Fruit fly (Drosophila melanogaster) whole organism: ENCODE measurements around the gene CG34256.

Experiments
- CG8478 ChIP-seq: fragments of >200 bp; optimal IDR thresholded peaks from 2 replicates; lab custom pipeline; 2018; ENCODE audit warnings: inconsistent platforms
- Dll ChIP-seq: fragments of >200 bp; optimal IDR thresholded peaks from 2 replicates; lab custom pipeline; 2017
- EcR ChIP-seq, 2 experiments: fragments of >200 bp; optimal IDR thresholded peaks; 2 replicates each; lab custom pipeline; 2017; ENCODE audit warnings: missing biosample characterization in 2 of 2, missing genetic modification characterization in 2 of 2, missing genetic modification reagents in 2 of 2
- pan ChIP-seq: fragments of >200 bp; optimal IDR thresholded peaks from 2 replicates; lab custom pipeline; 2017
- psq ChIP-seq: fragments of >200 bp; optimal IDR thresholded peaks from 2 replicates; lab custom pipeline; 2017
- usp ChIP-seq: fragments of >200 bp; optimal IDR thresholded peaks from 2 replicates; lab custom pipeline; 2017; ENCODE audit warnings: missing biosample characterization, missing genetic modification characterization, mixed read lengths

Gene CG34256

DNA sequence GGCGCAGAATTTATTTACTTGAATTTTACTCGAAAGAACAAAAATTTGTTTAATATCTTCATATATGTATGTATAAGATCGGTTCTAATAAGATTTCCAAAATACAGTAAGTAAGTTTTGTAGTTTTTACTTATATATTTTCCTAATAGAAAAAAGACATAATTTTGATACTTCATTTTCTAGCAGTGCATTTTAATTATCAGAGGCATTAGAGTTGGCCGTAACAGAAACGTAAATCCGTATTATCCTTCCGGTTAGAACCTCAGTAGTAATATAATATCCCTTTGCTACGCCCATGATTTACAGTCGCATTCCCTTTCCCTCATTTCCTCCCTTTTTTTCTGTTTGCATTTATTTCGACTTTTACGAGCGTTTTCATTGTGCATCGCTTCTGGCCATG is 12.9 kb downstream of the CG34256 start:
- TF ChIP-seq EcR (GFP tag; optimal IDR thresholded peaks at IDR 0.05; lab: Kevin White, UChicago) (no peak), psq (lab: Kevin White, UChicago) (no peak), Dll (lab: Kevin White, UChicago) (no peak), pan (lab: Kevin White, UChicago) (no peak), CG8478 (lab: Kevin White, UChicago) (no peak), usp (GFP tag; lab: Kevin White, UChicago) (no peak)

DNA sequence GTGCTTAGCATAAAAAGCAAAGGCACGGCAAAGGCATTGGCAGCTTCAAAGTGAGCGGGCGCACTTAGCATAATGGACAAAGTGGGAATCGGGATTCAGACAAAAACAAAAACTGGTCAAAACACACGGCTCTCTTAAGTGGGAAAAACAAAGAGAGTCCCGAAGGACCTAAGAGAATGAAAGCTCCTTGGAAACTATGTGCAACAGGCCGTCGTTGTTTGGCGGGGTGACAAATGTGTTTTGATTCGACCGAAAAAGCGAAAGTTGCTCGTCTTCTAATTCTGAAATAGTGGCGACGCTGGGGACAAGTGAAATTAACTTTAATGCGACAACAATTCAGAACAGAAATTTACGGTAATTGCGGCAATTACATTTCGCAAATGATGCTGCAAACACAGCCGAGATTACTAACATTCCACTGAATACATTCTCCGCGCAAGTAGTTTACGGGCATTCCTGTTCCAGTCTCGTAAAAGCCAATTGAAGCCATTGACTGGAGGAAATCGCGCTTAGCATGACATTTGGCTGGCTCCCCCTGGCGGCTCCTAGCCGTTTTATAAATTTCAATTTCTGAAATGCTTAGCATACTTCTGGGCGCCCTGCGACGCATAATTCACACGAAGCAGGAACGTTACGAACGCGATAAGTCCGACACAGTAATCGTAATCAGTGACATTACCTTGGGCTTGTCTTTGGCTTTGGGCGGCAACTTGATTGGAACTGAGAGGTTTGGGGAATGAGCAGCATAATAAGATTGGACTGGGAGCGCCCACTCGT is 21.2 kb downstream of the CG34256 start:
- TF ChIP-seq EcR (GFP tag; optimal IDR thresholded peaks at IDR 0.05; lab: Kevin White, UChicago) (no peak), psq (lab: Kevin White, UChicago) (no peak), pan (lab: Kevin White, UChicago) (no peak), usp (GFP tag; lab: Kevin White, UChicago) (no peak)

dm6 chr3L:18957032-18957431 is 32.6 kb downstream of the CG34256 start:
- TF ChIP-seq usp (GFP tag; lab: Kevin White, UChicago) (no peak), psq (lab: Kevin White, UChicago) (no peak), Dll (lab: Kevin White, UChicago) (no peak), pan (lab: Kevin White, UChicago) (no peak), EcR (GFP tag; optimal IDR thresholded peaks at IDR 0.05; lab: Kevin White, UChicago) (no peak), CG8478 (lab: Kevin White, UChicago) (no peak)

DNA sequence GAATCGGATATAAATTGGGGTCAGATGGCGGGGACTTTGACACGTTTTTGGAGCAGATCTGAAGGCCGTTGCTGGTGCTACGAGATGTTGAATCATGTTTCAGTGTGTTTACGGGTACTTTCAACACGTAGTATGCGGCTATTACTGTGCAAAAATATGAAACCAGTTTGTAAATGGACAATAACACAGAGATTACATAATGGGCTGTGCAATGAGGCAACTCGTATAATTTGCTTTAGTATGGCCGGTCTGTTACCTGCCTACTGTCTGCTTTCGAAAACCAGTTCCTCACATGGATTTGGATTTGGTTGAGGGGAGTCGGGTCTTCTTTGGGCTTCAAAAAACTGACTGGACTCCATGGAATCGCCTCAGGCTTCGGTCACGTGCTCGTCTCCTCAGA is 37.2 kb downstream of the CG34256 start:
- TF ChIP-seq usp (GFP tag; lab: Kevin White, UChicago) = no peak
- TF ChIP-seq EcR (GFP tag; optimal IDR thresholded peaks at IDR 0.05; lab: Kevin White, UChicago) = no peak
- no peak for TF ChIP-seq psq (lab: Kevin White, UChicago)
- no peak for TF ChIP-seq CG8478 (lab: Kevin White, UChicago)
- TF ChIP-seq pan (lab: Kevin White, UChicago) = no peak
- TF ChIP-seq Dll (lab: Kevin White, UChicago) = no peak

DNA sequence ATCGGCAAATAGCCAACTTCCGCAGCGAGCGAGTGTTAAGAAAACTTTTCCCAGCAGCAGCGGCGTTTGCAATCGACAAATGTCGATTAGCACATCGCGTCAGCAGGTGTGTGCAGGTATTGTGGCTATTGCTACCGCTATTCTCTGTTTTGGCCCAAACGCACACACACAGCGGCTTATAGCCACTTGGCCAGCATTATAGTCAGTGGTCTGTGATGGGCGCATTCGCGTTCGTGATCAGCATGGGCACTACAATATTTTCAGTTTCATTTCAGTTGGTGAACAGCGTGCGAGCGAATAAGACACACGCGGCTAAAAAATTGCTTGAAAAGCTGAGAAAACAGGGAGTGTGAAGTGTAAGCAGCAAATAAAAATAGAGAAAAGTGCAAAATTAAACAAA is 39.3 kb downstream of the CG34256 start, which contains the start of gene CG6836:
TSS of gene CG6836 (plus strand) at position 271 of the 400 bp plus-strand sequence.
- TF ChIP-seq usp (GFP tag; lab: Kevin White, UChicago) = no peak
- no peak for TF ChIP-seq psq (lab: Kevin White, UChicago)
- no peak for TF ChIP-seq EcR (GFP tag; optimal IDR thresholded peaks at IDR 0.05; lab: Kevin White, UChicago)
- no peak for TF ChIP-seq Dll (lab: Kevin White, UChicago)
- no peak for TF ChIP-seq pan (lab: Kevin White, UChicago)
- TF ChIP-seq CG8478 (lab: Kevin White, UChicago) = no peak

DNA sequence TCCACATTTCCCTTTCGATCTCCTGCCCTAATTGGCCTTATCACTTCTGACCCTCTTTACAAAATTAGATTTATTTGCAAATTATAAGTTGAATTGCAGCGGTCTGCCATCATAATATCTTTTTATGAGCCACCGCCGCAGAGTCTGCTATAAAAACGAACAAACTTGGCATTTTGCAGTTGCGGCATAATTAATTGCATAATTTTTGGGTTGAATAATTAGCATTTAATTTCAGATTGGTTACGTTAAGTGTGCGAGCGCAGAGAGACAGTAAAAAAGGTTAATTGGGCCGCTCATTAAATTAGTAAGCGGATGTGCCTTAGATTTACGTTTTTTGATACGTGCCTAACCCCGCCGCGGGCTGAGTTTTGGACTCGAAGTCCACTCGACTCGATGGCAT is 40.5 kb downstream of the CG34256 start:
- no peak for TF ChIP-seq usp (GFP tag; lab: Kevin White, UChicago)
- TF ChIP-seq pan (lab: Kevin White, UChicago) = no peak
- TF ChIP-seq CG8478 (lab: Kevin White, UChicago) = no peak
- TF ChIP-seq psq (lab: Kevin White, UChicago) = no peak
- TF ChIP-seq Dll (lab: Kevin White, UChicago) = no peak
- no peak for TF ChIP-seq EcR (GFP tag; optimal IDR thresholded peaks at IDR 0.05; lab: Kevin White, UChicago)

DNA sequence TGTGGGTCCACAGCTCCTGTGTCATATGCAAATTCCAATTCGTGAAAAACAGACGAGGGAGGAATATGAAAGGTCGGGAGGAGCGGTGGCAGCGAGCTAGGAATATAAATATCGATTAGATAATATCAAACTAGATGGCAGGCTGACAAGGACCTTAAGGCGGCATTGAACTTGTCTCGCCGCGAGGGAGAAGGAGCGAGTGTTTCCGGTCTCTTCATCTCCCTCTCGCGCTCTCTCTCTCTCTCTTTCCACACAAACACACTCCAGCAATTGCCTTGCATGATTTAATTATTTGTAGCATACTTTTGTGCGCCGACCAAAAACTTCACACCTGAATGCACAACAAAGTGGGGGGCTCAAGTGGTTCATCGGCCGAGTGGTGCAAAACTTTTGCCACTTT is 42.7 kb downstream of the CG34256 start:
- no peak for TF ChIP-seq EcR (GFP tag; optimal IDR thresholded peaks at IDR 0.05; lab: Kevin White, UChicago)
- TF ChIP-seq pan (lab: Kevin White, UChicago) = no peak
- no peak for TF ChIP-seq psq (lab: Kevin White, UChicago)
- no peak for TF ChIP-seq usp (GFP tag; lab: Kevin White, UChicago)
- TF ChIP-seq Dll (lab: Kevin White, UChicago) = no peak
- no peak for TF ChIP-seq CG8478 (lab: Kevin White, UChicago)

DNA sequence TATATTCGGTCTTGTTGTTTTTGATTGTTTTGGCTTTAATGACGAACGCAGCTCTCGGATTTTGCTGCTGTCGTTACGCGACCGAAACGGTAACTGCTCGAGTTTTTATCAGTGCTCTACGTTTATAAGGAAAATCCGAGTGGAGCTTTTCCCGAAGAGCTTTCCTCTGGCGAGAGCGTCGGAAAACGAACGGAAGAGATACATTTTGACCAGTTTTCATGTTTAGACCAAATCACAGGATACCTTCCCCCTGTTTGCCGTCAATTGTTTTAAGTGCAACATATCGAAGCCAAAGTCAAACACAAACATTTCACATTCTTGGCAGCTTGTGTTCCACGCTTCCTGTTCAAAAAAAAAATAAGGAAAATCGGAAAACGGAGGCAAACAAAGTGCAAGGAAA is 43.7 kb downstream of the CG34256 start, which contains the start of gene CG32204:
TSS of gene CG32204 (minus strand) at position 101 of the 400 bp plus-strand sequence.
- TF ChIP-seq pan (lab: Kevin White, UChicago) (no peak), Dll (lab: Kevin White, UChicago) (no peak), CG8478 (lab: Kevin White, UChicago) (no peak), psq (lab: Kevin White, UChicago) (no peak), EcR (GFP tag; optimal IDR thresholded peaks at IDR 0.05; lab: Kevin White, UChicago) (no peak), usp (GFP tag; lab: Kevin White, UChicago) (no peak)
